Fruit fly (Drosophila melanogaster) whole organism, wandering third instar larva: ENCODE data around the gene CG13097.

Source experiments
- Abd-B ChIP-seq: fragments of >200 bp; optimal IDR thresholded peaks from 2 replicates; lab custom pipeline; 2017; ENCODE audit warnings: missing biosample characterization, missing genetic modification characterization
- CG9705 ChIP-seq: fragments of 200-800 bp; sonication (Bioruptor generic); optimal IDR thresholded peaks from 2 replicates; lab custom pipeline; 2018; ENCODE audit warnings: missing biosample characterization, mild to moderate bottlenecking, missing genetic modification characterization
- Hr83 ChIP-seq: fragments of 200-300 bp; sonication (Bioruptor generic); optimal IDR thresholded peaks from 2 replicates; lab custom pipeline; 2016; ENCODE audit warnings: missing biosample characterization, mild to moderate bottlenecking, missing genetic modification characterization, moderate library complexity; ENCODE audit not compliant: poor library complexity, severe bottlenecking
- Sp1 ChIP-seq: fragments of 200-800 bp; sonication (Bioruptor generic); optimal IDR thresholded peaks from 3 replicates; lab custom pipeline; 2019; ENCODE audit warnings: missing biosample characterization, mild to moderate bottlenecking, missing genetic modification characterization, moderate library complexity
- br ChIP-seq: fragments of 200-800 bp; sonication (Bioruptor generic); optimal IDR thresholded peaks from 2 replicates; lab custom pipeline; 2016; ENCODE audit warnings: missing biosample characterization, missing genetic modification characterization
- h ChIP-seq: fragments of 200-800 bp; sonication (Bioruptor generic); optimal IDR thresholded peaks from 3 replicates; lab custom pipeline; 2016; ENCODE audit warnings: missing biosample characterization, mild to moderate bottlenecking, missing genetic modification characterization
- pan ChIP-seq: fragments of >200 bp; optimal IDR thresholded peaks from 2 replicates; lab custom pipeline; 2017

dm6 chr2L:8480825-8481224 is 33.8 kb downstream of the CG13097 start:
- TF ChIP-seq Abd-B (GFP tag; lab: Kevin White, UChicago), result no peak
- TF ChIP-seq pan (lab: Kevin White, UChicago), result no peak
- no peak for TF ChIP-seq Hr83
- TF ChIP-seq h (GFP tag; lab: Kevin White, UChicago), result no peak
- no peak for TF ChIP-seq CG9705 (GFP tag; lab: Kevin White, UChicago)
- no peak for TF ChIP-seq br (GFP tag; lab: Kevin White, UChicago)
- TF ChIP-seq Sp1 (GFP tag; lab: Kevin White, UChicago), result no peak
